Fruit fly (Drosophila melanogaster) whole organism, embryonic: ENCODE results near the gene JMJD5.

Experiments
- Atf-2 ChIP-seq: fragments of 200-800 bp; sonication (Bioruptor generic); optimal IDR thresholded peaks from 2 replicates; lab custom pipeline; 2016; ENCODE audit warnings: missing biosample characterization, missing genetic modification characterization
- CG10321 ChIP-seq: fragments of 200-800 bp; sonication (Bioruptor generic); IDR thresholded peaks from 2 replicates; pipeline ENCODE4 v1.3.6; 2022; ENCODE audit warnings: missing biosample characterization, missing genetic modification characterization
- CG10543 ChIP-seq: fragments of 200-800 bp; sonication (Bioruptor generic); optimal IDR thresholded peaks from 3 replicates; lab custom pipeline; 2017; ENCODE audit warnings: missing biosample characterization, mild to moderate bottlenecking, missing genetic modification characterization, moderate library complexity
- CG11560 ChIP-seq: fragments of 200-800 bp; sonication (Bioruptor generic); IDR thresholded peaks from 3 replicates; pipeline ENCODE4 v1.3.6; 2022; ENCODE audit warnings: missing biosample characterization, missing genetic modification characterization
- CG11695 ChIP-seq: fragments of 200-800 bp; sonication (Bioruptor generic); IDR thresholded peaks from 3 replicates; pipeline ENCODE4 v1.3.6; 2022; ENCODE audit warnings: missing biosample characterization, missing genetic modification characterization
- CG12769 ChIP-seq: fragments of 200-800 bp; sonication (Bioruptor generic); optimal IDR thresholded peaks from 2 replicates; lab custom pipeline; 2019; ENCODE audit warnings: missing biosample characterization, mild to moderate bottlenecking, missing genetic modification characterization, moderate library complexity
- CG13296 ChIP-seq: fragments of 200-800 bp; sonication (Bioruptor generic); optimal IDR thresholded peaks from 3 replicates; lab custom pipeline; 2018; ENCODE audit warnings: missing biosample characterization, mild to moderate bottlenecking, missing genetic modification characterization
- CG14710 ChIP-seq: fragments of 200-800 bp; sonication (Bioruptor generic); optimal IDR thresholded peaks from 3 replicates; lab custom pipeline; 2019; ENCODE audit warnings: missing biosample characterization, mild to moderate bottlenecking, missing genetic modification characterization, moderate library complexity
- CG15696 ChIP-seq: fragments of 200-800 bp; sonication (Bioruptor generic); optimal IDR thresholded peaks from 2 replicates; lab custom pipeline; 2019; ENCODE audit warnings: missing biosample characterization, mild to moderate bottlenecking, missing genetic modification characterization, moderate library complexity
- CG16863 ChIP-seq: fragments of 200-800 bp; sonication (Bioruptor generic); optimal IDR thresholded peaks from 3 replicates; lab custom pipeline; 2016; ENCODE audit warnings: missing biosample characterization, missing genetic modification characterization
- CG18599 ChIP-seq: fragments of 200-800 bp; sonication (Bioruptor generic); optimal IDR thresholded peaks from 3 replicates; lab custom pipeline; 2017; ENCODE audit warnings: missing biosample characterization, missing genetic modification characterization, mild to moderate bottlenecking, moderate library complexity, missing genetic modification reagents
- CG2199 ChIP-seq: fragments of 200-800 bp; sonication (Bioruptor generic); IDR thresholded peaks from 3 replicates; pipeline ENCODE4 v1.3.6; 2022; ENCODE audit warnings: missing biosample characterization, missing genetic modification characterization
- CG2875 ChIP-seq: fragments of 200-800 bp; sonication (Bioruptor generic); optimal IDR thresholded peaks from 2 replicates; lab custom pipeline; 2017; ENCODE audit warnings: missing biosample characterization, mild to moderate bottlenecking, missing genetic modification characterization, missing genetic modification reagents
- CG3281 ChIP-seq: fragments of 200-800 bp; sonication (Bioruptor generic); optimal IDR thresholded peaks from 3 replicates; lab custom pipeline; 2017; ENCODE audit warnings: missing biosample characterization, mild to moderate bottlenecking, missing genetic modification characterization
- CG6765 ChIP-seq: fragments of 200-800 bp; sonication (Bioruptor generic); optimal IDR thresholded peaks from 3 replicates; lab custom pipeline; 2017; ENCODE audit warnings: missing biosample characterization, mild to moderate bottlenecking, missing genetic modification characterization
- CG8290 ChIP-seq, 3 experiments: fragments of 200-800 bp; sonication (Bioruptor generic); optimal IDR thresholded peaks; 2 replicates each; lab custom pipeline; 2016 to 2019; ENCODE audit warnings: missing biosample characterization in 3 of 3, missing genetic modification characterization in 3 of 3, mild to moderate bottlenecking in 2 of 3, moderate library complexity in 1 of 3
- CkIIα-i1 ChIP-seq: fragments of 200-800 bp; sonication (Bioruptor generic); IDR thresholded peaks from 2 replicates; pipeline ENCODE4 v1.3.6; 2022; ENCODE audit warnings: missing biosample characterization, missing genetic modification characterization
- D19A ChIP-seq: fragments of 200-800 bp; optimal IDR thresholded peaks from 3 replicates; lab custom pipeline; 2019; ENCODE audit warnings: missing biosample characterization, mild to moderate bottlenecking, missing genetic modification characterization, moderate library complexity
- Dip2 ChIP-seq: fragments of 200-800 bp; sonication (Bioruptor generic); IDR thresholded peaks from 2 replicates; pipeline ENCODE4 v1.3.6; 2022; ENCODE audit warnings: missing biosample characterization, missing genetic modification characterization
- Doc3 ChIP-seq: fragments of 200-800 bp; sonication (Bioruptor generic); IDR thresholded peaks from 3 replicates; pipeline ENCODE4 v1.3.6; 2022; ENCODE audit warnings: missing biosample characterization, missing genetic modification characterization; ENCODE audit not compliant: partially characterized antibody
- HLH4C ChIP-seq: fragments of 200-800 bp; sonication (Bioruptor generic); IDR thresholded peaks from 3 replicates; pipeline ENCODE4 v1.3.6; 2022; ENCODE audit warnings: missing biosample characterization, missing genetic modification characterization; ENCODE audit not compliant: partially characterized antibody
- Kr ChIP-seq: fragments of 200-800 bp; sonication (Bioruptor generic); optimal IDR thresholded peaks from 2 replicates; lab custom pipeline; 2017; ENCODE audit warnings: missing biosample characterization, mild to moderate bottlenecking, missing genetic modification characterization
- Lim3 ChIP-seq: fragments of 200-800 bp; sonication (Bioruptor generic); IDR thresholded peaks from 2 replicates; pipeline ENCODE4 v1.3.6; 2022; ENCODE audit warnings: missing biosample characterization, missing genetic modification characterization
- MBD-R2 ChIP-seq: fragments of 200-800 bp; sonication (Bioruptor generic); IDR thresholded peaks from 2 replicates; pipeline ENCODE4 v1.3.6; 2022; ENCODE audit warnings: missing biosample characterization, missing genetic modification characterization
- Med ChIP-seq: fragments of 200-800 bp; sonication (Bioruptor generic); peaks from one replicate; lab custom pipeline; 2016; ENCODE audit warnings: missing biosample characterization, missing genetic modification characterization, mild to moderate bottlenecking, inconsistent platforms, moderate library complexity
- NC2α ChIP-seq: fragments of 200-800 bp; sonication (Bioruptor generic); optimal IDR thresholded peaks from 2 replicates; lab custom pipeline; 2016; ENCODE audit warnings: missing biosample characterization, missing genetic modification characterization
- Oaz ChIP-seq: fragments of 200-800 bp; sonication (Bioruptor generic); IDR thresholded peaks from 2 replicates; pipeline ENCODE4 v1.3.6; 2022; ENCODE audit warnings: missing biosample characterization, missing genetic modification characterization
- Pdp1 ChIP-seq, 2 experiments: fragments of 200-800 bp; sonication (Bioruptor generic); optimal IDR thresholded peaks; 3 replicates each; lab custom pipeline; 2016; ENCODE audit warnings: missing biosample characterization in 2 of 2, missing genetic modification characterization in 2 of 2, mild to moderate bottlenecking in 1 of 2, moderate library complexity in 1 of 2
- Rfx ChIP-seq: fragments of 200-800 bp; sonication (Bioruptor generic); IDR thresholded peaks from 2 replicates; pipeline ENCODE4 v1.3.6; 2022; ENCODE audit warnings: missing biosample characterization, missing genetic modification characterization
- YL-1 ChIP-seq: fragments of 200-800 bp; sonication (Bioruptor generic); optimal IDR thresholded peaks from 3 replicates; lab custom pipeline; 2017; ENCODE audit warnings: missing biosample characterization, mild to moderate bottlenecking, missing genetic modification characterization
- ash1 ChIP-seq: fragments of 200-800 bp; sonication (Bioruptor generic); optimal IDR thresholded peaks from 2 replicates; lab custom pipeline; 2018; ENCODE audit warnings: missing biosample characterization, mild to moderate bottlenecking, missing genetic modification characterization
- bcd ChIP-seq: fragments of 200-800 bp; sonication (Bioruptor generic); optimal IDR thresholded peaks from 2 replicates; lab custom pipeline; 2017; ENCODE audit warnings: missing biosample characterization, mild to moderate bottlenecking, missing genetic modification characterization
- chn ChIP-seq: fragments of 200-800 bp; sonication (Bioruptor generic); optimal IDR thresholded peaks from 2 replicates; lab custom pipeline; 2016; ENCODE audit warnings: missing biosample characterization, missing genetic modification characterization
- dati ChIP-seq: fragments of 200-800 bp; sonication (Bioruptor generic); IDR thresholded peaks from 2 replicates; pipeline ENCODE4 v1.3.6; 2022; ENCODE audit warnings: missing biosample characterization, missing genetic modification characterization
- esg ChIP-seq: fragments of 200-800 bp; sonication (Bioruptor generic); conservative IDR thresholded peaks from 2 replicates; pipeline ENCODE4 v1.3.6; 2022; ENCODE audit warnings: missing biosample characterization, missing genetic modification characterization
- gcm ChIP-seq: fragments of 200-800 bp; sonication (Bioruptor generic); optimal IDR thresholded peaks from 2 replicates; lab custom pipeline; 2019; ENCODE audit warnings: missing biosample characterization, mild to moderate bottlenecking, missing genetic modification characterization, moderate library complexity
- gsb-n ChIP-seq: fragments of 200-800 bp; sonication (Bioruptor generic); optimal IDR thresholded peaks from 3 replicates; lab custom pipeline; 2018; ENCODE audit warnings: missing biosample characterization, mild to moderate bottlenecking, missing genetic modification characterization
- jumu ChIP-seq: fragments of 200-800 bp; sonication (Bioruptor generic); optimal IDR thresholded peaks from 3 replicates; lab custom pipeline; 2016; ENCODE audit warnings: missing biosample characterization, missing genetic modification characterization
- lab ChIP-seq: fragments of 200-800 bp; sonication (Bioruptor generic); optimal IDR thresholded peaks from 3 replicates; lab custom pipeline; 2017; ENCODE audit warnings: missing biosample characterization, missing genetic modification characterization, mild to moderate bottlenecking, moderate library complexity, missing genetic modification reagents
- luna ChIP-seq: fragments of 200-800 bp; sonication (Bioruptor generic); optimal IDR thresholded peaks from 2 replicates; lab custom pipeline; 2016; ENCODE audit warnings: missing biosample characterization, missing genetic modification characterization
- nom ChIP-seq: fragments of 200-800 bp; sonication (Bioruptor generic); optimal IDR thresholded peaks from 2 replicates; lab custom pipeline; 2017; ENCODE audit warnings: missing biosample characterization, missing genetic modification characterization, mild to moderate bottlenecking, moderate library complexity, missing genetic modification reagents
- p53 ChIP-seq: fragments of 200-800 bp; sonication (Bioruptor generic); optimal IDR thresholded peaks from 2 replicates; lab custom pipeline; 2016; ENCODE audit warnings: missing biosample characterization, missing genetic modification characterization
- peb ChIP-seq: fragments of 200-800 bp; sonication (Bioruptor generic); IDR thresholded peaks from 2 replicates; pipeline ENCODE4 v1.3.6; 2022; ENCODE audit warnings: missing biosample characterization, missing genetic modification characterization
- pfk ChIP-seq: fragments of 200-800 bp; sonication (Bioruptor generic); optimal IDR thresholded peaks from 2 replicates; lab custom pipeline; 2018; ENCODE audit warnings: missing biosample characterization, mild to moderate bottlenecking, missing genetic modification characterization, moderate library complexity
- pros ChIP-seq: fragments of 200-800 bp; sonication (Bioruptor generic); optimal IDR thresholded peaks from 3 replicates; lab custom pipeline; 2019; ENCODE audit warnings: missing biosample characterization, mild to moderate bottlenecking, missing genetic modification characterization, moderate library complexity
- slp2 ChIP-seq: fragments of 200-800 bp; sonication (Bioruptor generic); optimal IDR thresholded peaks from 2 replicates; lab custom pipeline; 2016; ENCODE audit warnings: missing biosample characterization, missing genetic modification characterization
- so ChIP-seq: fragments of 200-800 bp; sonication (Bioruptor generic); IDR thresholded peaks from 3 replicates; pipeline ENCODE4 v1.3.6; 2022; ENCODE audit warnings: missing biosample characterization, missing genetic modification characterization
- unc-4 ChIP-seq: fragments of 200-800 bp; sonication (Bioruptor generic); IDR thresholded peaks from 2 replicates; pipeline ENCODE4 v1.3.6; 2022; ENCODE audit warnings: missing biosample characterization, missing genetic modification characterization; ENCODE audit not compliant: partially characterized antibody
- zf30C ChIP-seq: fragments of 200-800 bp; sonication (Bioruptor generic); optimal IDR thresholded peaks from 3 replicates; lab custom pipeline; 2018; ENCODE audit warnings: missing biosample characterization, mild to moderate bottlenecking, missing genetic modification characterization

Gene JMJD5

dm6 chr3L:872389-872972, 31.3 kb upstream of the JMJD5 start (continued):
- TF ChIP-seq lab (GFP tag; lab: Kevin White, UChicago) (peak; percentile 30), bcd (peak; percentile 24), CG12769 (peak; percentile 27), CG18599 (GFP tag; lab: Kevin White, UChicago) (peak; percentile 2), slp2 (GFP tag; lab: Kevin White, UChicago) (peak; percentile 60), CG10543 (GFP tag; lab: Kevin White, UChicago) (peak; percentile 26), peb (GFP tag; lab: Robert Waterston, UW) (no peak), dati (no peak), chn (peak; percentile 14), Rfx (GFP tag; lab: Robert Waterston, UW) (peak; percentile 53; the same call in 1 of the 2 replicates), Med (GFP tag; lab: Kevin White, UChicago) (peak; percentile 83), Lim3 (GFP tag; lab: Robert Waterston, UW) (no peak), CG6765 (GFP tag; lab: Kevin White, UChicago) (no peak), YL-1 (GFP tag; lab: Kevin White, UChicago) (peak; percentile 56), ash1 (GFP tag; lab: Kevin White, UChicago) (no peak), zf30C (GFP tag; lab: Kevin White, UChicago) (no peak), CG11560 (tag; lab: Robert Waterston, UW) (no peak), p53 (GFP tag; lab: Kevin White, UChicago) (no peak), Dip2 (GFP tag; lab: Robert Waterston, UW) (no peak), CkIIα-i1 (no peak), gcm (GFP tag; lab: Kevin White, UChicago) (no peak), CG8290 (GFP tag; optimal IDR thresholded peaks at IDR 0.05; lab: Kevin White, UChicago) (peak; percentile 17), CG8290 (tag; optimal IDR thresholded peaks at IDR 0.05; lab: Kevin White, UChicago) (peak in 1 of 2 experiments; percentile 21), CG10321 (GFP tag; lab: Robert Waterston, UW) (no peak), Doc3 (peak; percentile 77; the same call in 2 of the 3 replicates), esg (GFP tag; lab: Robert Waterston, UW) (no peak), CG11695 (no peak), so (no peak), NC2α (GFP tag; lab: Kevin White, UChicago) (no peak), CG16863 (GFP tag; lab: Kevin White, UChicago) (peak; percentile 70), CG13296 (GFP tag; lab: Kevin White, UChicago) (no peak), Atf-2 (peak; percentile 47), CG15696 (peak; percentile 33), Oaz (GFP tag; lab: Robert Waterston, UW) (no peak), Pdp1 (GFP tag; optimal IDR thresholded peaks at IDR 0.05; lab: Kevin White, UChicago) (peak; percentile 41 to 56), nom (GFP tag; lab: Kevin White, UChicago) (no peak), CG2875 (GFP tag; lab: Kevin White, UChicago) (no peak), Kr (GFP tag; lab: Kevin White, UChicago) (no peak), CG2199 (no peak), luna (GFP tag; lab: Kevin White, UChicago) (peak; percentile 63), D19A (tag; lab: Kevin White, UChicago) (no peak), CG3281 (peak; percentile 6), pros (GFP tag; lab: Kevin White, UChicago) (no peak), MBD-R2 (GFP tag; lab: Robert Waterston, UW) (peak; percentile 56), pfk (GFP tag; lab: Kevin White, UChicago) (no peak), gsb-n (tag; lab: Kevin White, UChicago) (peak; percentile 10), CG14710 (tag; lab: Kevin White, UChicago) (peak; percentile 45), jumu (GFP tag; lab: Kevin White, UChicago) (peak; percentile 72), unc-4 (GFP tag; lab: Robert Waterston, UW) (peak; percentile 74), HLH4C (GFP tag; lab: Robert Waterston, UW) (peak; percentile 75)
